Fruit fly (Drosophila melanogaster) Kc167 (cell line): ENCODE results near the gene CG14810.

Experiments
- Myc ChIP-seq: fragments of >200 bp; optimal IDR thresholded peaks from 2 replicates; lab custom pipeline; 2017; ENCODE audit warnings: missing external identifiers
- Sin3A ChIP-seq: fragments of >200 bp; optimal IDR thresholded peaks from 2 replicates; lab custom pipeline; 2018; ENCODE audit warnings: missing external identifiers
- h ChIP-seq: fragments of >200 bp; optimal IDR thresholded peaks from 3 replicates; lab custom pipeline; 2018; ENCODE audit warnings: missing external identifiers
- insv ChIP-seq: fragments of >200 bp; optimal IDR thresholded peaks from 3 replicates; lab custom pipeline; 2018; ENCODE audit warnings: missing external identifiers
- psq ChIP-seq: fragments of >200 bp; optimal IDR thresholded peaks from 2 replicates; lab custom pipeline; 2017; ENCODE audit warnings: missing external identifiers
- ttk ChIP-seq: sonication (Bioruptor generic); optimal IDR thresholded peaks from 2 replicates; lab custom pipeline; 2017; ENCODE audit warnings: missing external identifiers

Gene CG14810

dm6 chrX:1845413-1845951, 25.3 kb upstream of the CG14810 start:
- TF ChIP-seq h (lab: Kevin White, UChicago) (no peak), insv (lab: Kevin White, UChicago) (no peak), Myc (no peak), ttk (no peak), Sin3A (lab: Kevin White, UChicago) (no peak), psq (no peak)

DNA sequence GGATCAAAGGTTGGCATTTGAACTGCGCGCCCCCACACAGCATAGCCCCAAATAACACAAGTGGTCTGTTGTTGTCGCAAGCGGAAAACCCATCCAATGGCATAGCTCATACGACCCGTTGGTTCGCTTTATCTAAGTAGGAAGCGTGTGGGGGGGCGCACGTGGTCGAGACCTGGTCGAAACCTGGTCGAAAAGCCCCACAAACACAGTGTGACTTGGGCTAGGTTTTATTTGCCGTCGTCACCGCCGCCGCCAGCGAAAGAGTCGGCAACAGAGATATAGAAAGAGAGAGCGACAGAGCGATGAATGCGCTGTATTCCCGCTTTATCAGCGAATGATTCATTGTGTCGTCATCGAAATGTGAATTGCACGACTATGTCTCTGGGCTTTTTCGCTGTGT, 22.7 kb upstream of the CG14810 start:
- TF ChIP-seq Myc = no peak
- no peak for TF ChIP-seq psq
- TF ChIP-seq h (lab: Kevin White, UChicago) = no peak
- TF ChIP-seq Sin3A (lab: Kevin White, UChicago) = no peak

- TF ChIP-seq Myc = no peak
- TF ChIP-seq insv (lab: Kevin White, UChicago) = no peak
- no peak for TF ChIP-seq ttk
- TF ChIP-seq Sin3A (lab: Kevin White, UChicago) = no peak
Measured at dm6 chrX:1840520-1840919, 20.4 kb upstream of the CG14810 start.

DNA sequence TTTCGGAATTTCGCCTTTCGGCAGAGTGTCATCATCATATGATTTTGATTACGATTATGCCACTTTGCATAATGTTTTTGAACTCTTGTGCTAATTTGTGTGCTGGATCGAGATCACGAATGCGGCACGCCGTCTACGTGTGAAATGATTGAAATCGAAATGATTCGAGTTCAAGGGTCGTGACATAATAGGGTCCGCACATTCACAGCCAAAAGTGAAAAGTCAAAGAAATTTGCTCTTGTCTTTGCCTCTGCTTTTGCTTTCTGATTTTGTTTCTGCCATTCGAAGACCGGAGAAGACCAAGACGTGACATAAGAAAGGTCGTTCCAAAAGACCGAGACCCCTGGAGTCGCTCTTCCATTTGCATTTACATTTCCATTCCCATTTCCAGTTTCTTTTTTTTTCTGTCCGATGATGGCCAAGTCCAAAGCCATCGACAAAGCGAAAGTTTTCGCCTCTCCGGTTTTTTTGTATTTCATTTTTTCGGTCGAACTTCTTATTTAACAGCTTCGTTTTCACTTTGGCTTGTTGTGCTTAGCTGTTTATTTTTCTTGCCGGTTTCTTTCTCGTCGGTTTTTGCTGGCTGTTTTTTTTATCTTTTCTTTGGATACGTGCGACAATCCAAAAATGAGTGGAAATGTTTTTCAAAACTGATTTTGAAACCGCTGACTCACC, 14.7 kb upstream of the CG14810 start:
- TF ChIP-seq ttk (no peak), Sin3A (lab: Kevin White, UChicago) (no peak), h (lab: Kevin White, UChicago) (no peak), psq (no peak), Myc (no peak), insv (lab: Kevin White, UChicago) (no peak)

- no peak for TF ChIP-seq psq
Measured at dm6 chrX:1832699-1833098, 12.6 kb upstream of the CG14810 start.

- TF ChIP-seq Sin3A (lab: Kevin White, UChicago) = no peak
- no peak for TF ChIP-seq ttk
Measured at dm6 chrX:1831219-1831555, 11.0 kb upstream of the CG14810 start.

- no peak for TF ChIP-seq psq
Measured at dm6 chrX:1830396-1831218, 10.5 kb upstream of the CG14810 start.

dm6 chrX:1828097-1828496, 8.0 kb upstream of the CG14810 start:
- TF ChIP-seq h (lab: Kevin White, UChicago) (no peak), Myc (no peak), insv (lab: Kevin White, UChicago) (no peak), psq (no peak), ttk (no peak), Sin3A (lab: Kevin White, UChicago) (no peak)

dm6 chrX:1825912-1826862, 6.0 kb upstream of the CG14810 start:
- TF ChIP-seq psq = no peak
- TF ChIP-seq insv (lab: Kevin White, UChicago) = no peak
- no peak for TF ChIP-seq ttk
- no peak for TF ChIP-seq Sin3A (lab: Kevin White, UChicago)
- TF ChIP-seq h (lab: Kevin White, UChicago) = no peak
- no peak for TF ChIP-seq Myc

DNA sequence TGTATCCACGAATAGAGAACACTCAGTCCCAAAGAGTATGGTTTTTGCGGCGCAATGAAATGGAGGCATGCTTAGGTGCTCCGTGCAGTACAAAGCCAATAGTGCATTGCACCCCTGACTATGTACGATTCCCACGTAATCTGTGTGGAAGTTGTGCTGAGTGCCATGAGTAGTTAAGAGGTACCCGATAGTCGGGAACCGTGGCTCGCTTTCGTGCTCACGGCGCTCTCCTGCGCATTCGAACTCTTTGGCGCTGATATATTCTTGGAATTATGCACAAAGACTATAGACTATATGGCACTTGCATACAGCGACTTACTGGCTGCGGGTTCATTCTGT, 4.4 kb upstream of the CG14810 start:
- no peak for TF ChIP-seq psq
- no peak for TF ChIP-seq ttk
- no peak for TF ChIP-seq Myc
- TF ChIP-seq insv (lab: Kevin White, UChicago) = no peak
- no peak for TF ChIP-seq h (lab: Kevin White, UChicago)
- TF ChIP-seq Sin3A (lab: Kevin White, UChicago) = no peak

dm6 chrX:1823883-1824609, 3.9 kb upstream of the CG14810 start:
- no peak for TF ChIP-seq h (lab: Kevin White, UChicago)
- no peak for TF ChIP-seq Myc

DNA sequence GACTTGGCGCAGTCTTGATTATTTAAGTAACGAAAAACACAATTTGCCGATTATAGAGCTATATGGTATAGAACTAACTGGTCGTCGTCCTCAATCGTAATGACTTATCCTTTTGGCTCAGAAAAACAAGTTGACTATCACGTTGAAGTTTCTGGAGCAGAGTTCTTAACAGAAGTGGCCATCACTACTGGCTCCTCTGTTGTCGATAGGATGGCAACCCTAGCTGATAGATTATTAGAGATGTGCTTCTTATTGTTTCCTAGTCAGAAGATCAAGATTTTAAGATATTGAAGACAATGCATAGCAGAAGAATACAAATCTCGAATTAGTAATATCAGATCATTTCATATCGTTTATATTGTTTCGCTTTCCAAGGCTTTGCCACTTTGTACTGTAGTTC, 2.1 kb upstream of the CG14810 start, which contains the start of gene CG14811:
Gene CG14811, minus strand, starts transcription at position 101 of the 400 bp plus-strand sequence.
- no peak for TF ChIP-seq h (lab: Kevin White, UChicago)
- no peak for TF ChIP-seq Myc
- TF ChIP-seq insv (lab: Kevin White, UChicago) = no peak
- no peak for TF ChIP-seq ttk
- no peak for TF ChIP-seq Sin3A (lab: Kevin White, UChicago)
- TF ChIP-seq psq = no peak
